Worm (Caenorhabditis elegans) whole organism, L3 larva: Measurements from ENCODE around the gene osm-12.

Source experiments
- R02D3.7 ChIP-seq: fragments of 150-350 bp; optimal IDR thresholded peaks from 2 replicates; lab custom pipeline; 2014; ENCODE audit warnings: missing biosample characterization, missing genetic modification characterization
- ama-1 ChIP-seq: fragments of 150-350 bp; optimal IDR thresholded peaks from 2 replicates; lab custom pipeline; 2018
- ceh-16 ChIP-seq: sonication (generic microtip); optimal IDR thresholded peaks from 2 replicates; lab custom pipeline; 2017; ENCODE audit warnings: missing biosample characterization, missing genetic modification characterization
- ceh-28 ChIP-seq: fragments of 150-350 bp; optimal IDR thresholded peaks from 2 replicates; lab custom pipeline; 2014; ENCODE audit warnings: missing biosample characterization, missing genetic modification reagents, missing genetic modification characterization
- ceh-9 ChIP-seq: sonication (generic microtip); optimal IDR thresholded peaks from 2 replicates; lab custom pipeline; 2018; ENCODE audit warnings: missing biosample characterization, missing genetic modification characterization
- daf-12 ChIP-seq: fragments of 150-350 bp; optimal IDR thresholded peaks from 2 replicates; lab custom pipeline; 2014; ENCODE audit warnings: missing biosample characterization, missing genetic modification reagents, missing genetic modification characterization
- egl-5 ChIP-seq: fragments of 150-350 bp; optimal IDR thresholded peaks from 2 replicates; lab custom pipeline; 2017; ENCODE audit warnings: missing biosample characterization, missing genetic modification reagents, missing genetic modification characterization, inconsistent platforms
- elt-1 ChIP-seq: fragments of 150-350 bp; optimal IDR thresholded peaks from 2 replicates; lab custom pipeline; 2014; ENCODE audit warnings: missing biosample characterization, missing genetic modification characterization
- elt-2 ChIP-seq: sonication (generic microtip); optimal IDR thresholded peaks from 2 replicates; lab custom pipeline; 2016; ENCODE audit warnings: missing genetic modification reagents, mild to moderate bottlenecking, missing genetic modification characterization, missing compliant biosample characterization
- elt-3 ChIP-seq, 3 experiments: fragments of 150-350 bp in 1 of 3; sonication (generic microtip) in 2 of 3; optimal IDR thresholded peaks; 2 replicates in 2 of 3; 4 replicates in 1 of 3; lab custom pipeline; 2014 to 2017; ENCODE audit warnings: missing biosample characterization in 3 of 3, missing genetic modification characterization in 3 of 3
- eor-1 ChIP-seq, 2 experiments: fragments of 150-350 bp; optimal IDR thresholded peaks; 2 replicates each; lab custom pipeline; 2014 to 2018; ENCODE audit warnings: missing biosample characterization in 2 of 2, missing genetic modification characterization in 2 of 2
- jun-1 ChIP-seq: fragments of 150-350 bp; optimal IDR thresholded peaks from 2 replicates; lab custom pipeline; 2014; ENCODE audit warnings: missing biosample characterization, missing genetic modification reagents, missing genetic modification characterization
- lin-15B ChIP-seq: fragments of 150-350 bp; optimal IDR thresholded peaks from 2 replicates; lab custom pipeline; 2014; ENCODE audit warnings: missing biosample characterization, missing genetic modification characterization
- lin-39 ChIP-seq: fragments of 150-350 bp; optimal IDR thresholded peaks from 2 replicates; lab custom pipeline; 2018; ENCODE audit warnings: missing biosample characterization, missing genetic modification reagents, missing genetic modification characterization
- lsy-12 ChIP-seq: sonication (generic microtip); optimal IDR thresholded peaks from 2 replicates; lab custom pipeline; 2016; ENCODE audit warnings: mild to moderate bottlenecking, missing genetic modification characterization, missing compliant biosample characterization
- mdl-1 ChIP-seq: fragments of 150-350 bp; optimal IDR thresholded peaks from 2 replicates; lab custom pipeline; 2014; ENCODE audit warnings: missing biosample characterization, missing genetic modification characterization
- mml-1 ChIP-seq: fragments of 150-350 bp; sonication (generic microtip); optimal IDR thresholded peaks from 3 replicates; lab custom pipeline; 2014; ENCODE audit warnings: missing biosample characterization, missing genetic modification characterization
- nfya-1 ChIP-seq: sonication (generic microtip); optimal IDR thresholded peaks from 2 replicates; lab custom pipeline; 2017; ENCODE audit warnings: missing genetic modification characterization, mild to moderate bottlenecking, missing compliant biosample characterization, antibody characterized with exemption, moderate library complexity; ENCODE audit not compliant: insufficient read depth
- nhr-23 ChIP-seq: fragments of 150-350 bp; optimal IDR thresholded peaks from 2 replicates; lab custom pipeline; 2014; ENCODE audit warnings: missing biosample characterization, missing genetic modification reagents, missing genetic modification characterization
- nhr-28 ChIP-seq: fragments of 150-350 bp; optimal IDR thresholded peaks from 2 replicates; lab custom pipeline; 2014; ENCODE audit warnings: missing biosample characterization, missing genetic modification characterization
- nhr-43 ChIP-seq: sonication (generic microtip); optimal IDR thresholded peaks from 2 replicates; lab custom pipeline; 2016; ENCODE audit warnings: mild to moderate bottlenecking, missing genetic modification characterization, missing compliant biosample characterization; ENCODE audit not compliant: poor library complexity, severe bottlenecking
- pha-4 ChIP-seq: fragments of 150-350 bp; optimal IDR thresholded peaks from 2 replicates; lab custom pipeline; 2014; ENCODE audit warnings: missing biosample characterization, missing genetic modification reagents, missing genetic modification characterization
- pqm-1 ChIP-seq: fragments of 150-350 bp; optimal IDR thresholded peaks from 2 replicates; lab custom pipeline; 2017; ENCODE audit warnings: missing biosample characterization, missing genetic modification characterization, inconsistent platforms
- sea-2 ChIP-seq: fragments of 150-350 bp; sonication (generic microtip); optimal IDR thresholded peaks from 4 replicates; lab custom pipeline; 2014; ENCODE audit warnings: missing biosample characterization, missing genetic modification reagents, missing genetic modification characterization
- skn-1 ChIP-seq: fragments of 150-350 bp; optimal IDR thresholded peaks from 2 replicates; lab custom pipeline; 2014; ENCODE audit warnings: missing biosample characterization, missing genetic modification characterization
- tbx-2 ChIP-seq: sonication (generic microtip); optimal IDR thresholded peaks from 2 replicates; lab custom pipeline; 2016; ENCODE audit warnings: mild to moderate bottlenecking, missing genetic modification characterization, missing compliant biosample characterization
- unc-39 ChIP-seq: sonication (generic microtip); optimal IDR thresholded peaks from 4 replicates; lab custom pipeline; 2017; ENCODE audit warnings: missing biosample characterization, missing genetic modification characterization
- unc-62 ChIP-seq: fragments of 150-350 bp; sonication (generic microtip); optimal IDR thresholded peaks from 4 replicates; lab custom pipeline; 2014; ENCODE audit warnings: missing biosample characterization, missing genetic modification reagents, missing genetic modification characterization
- ztf-11 ChIP-seq: fragments of 150-350 bp; optimal IDR thresholded peaks from 2 replicates; lab custom pipeline; 2014; ENCODE audit warnings: missing biosample characterization, missing genetic modification characterization
- ztf-4 ChIP-seq: fragments of 150-350 bp; optimal IDR thresholded peaks from 2 replicates; lab custom pipeline; 2014; ENCODE audit warnings: missing biosample characterization, missing genetic modification characterization

osm-12 gene

ce11 chrIII:12151100-12151499 lies 51.2 kb downstream of the osm-12 start:
- peak; percentile 62 for TF ChIP-seq pha-4 (tag; lab: Kevin White, UChicago)
- no peak for TF ChIP-seq nfya-1
- no peak for TF ChIP-seq tbx-2 (tag; lab: Kevin White, UChicago)

ce11 chrIII:12149958-12150357 lies 52.4 kb downstream of the osm-12 start:
- TF ChIP-seq mml-1 (tag; lab: Kevin White, UChicago) (no peak), elt-1 (no peak), jun-1 (no peak), ceh-28 (no peak), unc-62 (no peak), ceh-9 (no peak), lsy-12 (tag; lab: Kevin White, UChicago) (no peak), sea-2 (GFP tag; lab: Kevin White, UChicago) (no peak), egl-5 (tag; lab: Kevin White, UChicago) (no peak), elt-3 (tag; optimal IDR thresholded peaks at IDR 0.05; lab: Kevin White, UChicago) (no peak), ztf-4 (tag; lab: Kevin White, UChicago) (no peak), daf-12 (tag; lab: Kevin White, UChicago) (no peak), pqm-1 (tag; lab: Kevin White, UChicago) (no peak), ama-1 (lab: Kevin White, UChicago) (no peak), skn-1 (no peak), eor-1 (tag; optimal IDR thresholded peaks at IDR 0.05; lab: Kevin White, UChicago) (no peak)
- TF ChIP-seq, all 47 proteins: peak for 0

- TF ChIP-seq ceh-16 (no peak), daf-12 (tag; lab: Kevin White, UChicago) (no peak), nhr-23 (tag; lab: Kevin White, UChicago) (no peak), unc-39 (tag; lab: Kevin White, UChicago) (no peak), elt-3 (tag; optimal IDR thresholded peaks at IDR 0.05; lab: Kevin White, UChicago) (no peak), nhr-28 (tag; lab: Kevin White, UChicago) (no peak), nfya-1 (no peak), ztf-11 (tag; lab: Kevin White, UChicago) (no peak), unc-62 (no peak), lin-39 (no peak), mml-1 (tag; lab: Kevin White, UChicago) (no peak), mdl-1 (tag; lab: Kevin White, UChicago) (no peak), R02D3.7 (tag; lab: Kevin White, UChicago) (no peak), lin-15B (tag; lab: Kevin White, UChicago) (no peak), nhr-43 (tag; lab: Kevin White, UChicago) (no peak), pqm-1 (tag; lab: Kevin White, UChicago) (no peak), ceh-28 (no peak)
These were observed 58.5 kb downstream of the osm-12 start for ce11 chrIII:12143792-12144191.

- TF ChIP-seq nhr-23 (tag; lab: Kevin White, UChicago) (peak; percentile 83), nfya-1 (peak; percentile 89), elt-2 (tag; lab: Kevin White, UChicago) (no peak)
These were observed 59.8 kb downstream of the osm-12 start for ce11 chrIII:12142419-12143107.
